Worm (Caenorhabditis elegans): Measurements from ENCODE around the gene abu-10.

Gene abu-10

ce11 chrX:3798288-3798687 lies 306 bp downstream of the abu-10 start:
- TF ChIP-seq F57A8.1 (GFP tag; optimal IDR thresholded peaks at IDR 0.05) (no peak), zfh-2 (GFP tag; conservative IDR thresholded peaks at IDR 0.05) (peak; percentile 65), egrh-3 (GFP tag; IDR thresholded peaks at IDR 0.05) (0 out of 2 replicates have a peak, but pooled peaks have one; percentile 9)

ce11 chrX:3802743-3803142 lies 4.8 kb downstream of the abu-10 start:
- TF ChIP-seq zfh-2 (GFP tag; conservative IDR thresholded peaks at IDR 0.05) (peak; percentile 74), F57C9.4 (tag; optimal IDR thresholded peaks at IDR 0.05) (no peak), him-1 (tag; optimal IDR thresholded peaks at IDR 0.05) (no peak), nhr-90 (tag; optimal IDR thresholded peaks at IDR 0.05) (no peak), nfyb-1 (GFP tag; IDR thresholded peaks at IDR 0.05) (0 out of 2 replicates have a peak, but pooled peaks have one; percentile 35), tbp1 (GFP tag; optimal IDR thresholded peaks at IDR 0.05) (no peak), dpff-1 (tag; optimal IDR thresholded peaks at IDR 0.05) (no peak), K11D2.4 (GFP tag; IDR thresholded peaks at IDR 0.05) (no peak), hmg-1.2 (GFP tag; IDR thresholded peaks at IDR 0.05) (no peak)

- TF ChIP-seq gei-17 (GFP tag; optimal IDR thresholded peaks at IDR 0.05) (no peak), madf-3 (GFP tag; IDR thresholded peaks at IDR 0.05) (no peak), attf-5 (GFP tag; optimal IDR thresholded peaks at IDR 0.05) (no peak), tbp1 (GFP tag; optimal IDR thresholded peaks at IDR 0.05) (peak; percentile 30), sea-2 (GFP tag; IDR thresholded peaks at IDR 0.05) (no peak), ztf-25 (GFP tag; IDR thresholded peaks at IDR 0.05) (no peak), mcd-1 (GFP tag; IDR thresholded peaks at IDR 0.05) (peak; percentile 48), lsl-1 (GFP tag; optimal IDR thresholded peaks at IDR 0.05) (no peak), repo-1 (tag; optimal IDR thresholded peaks at IDR 0.05) (no peak), nhr-27 (tag; optimal IDR thresholded peaks at IDR 0.05) (no peak), aptf-2 (GFP tag; conservative IDR thresholded peaks at IDR 0.05) (no peak), hsf-1 (GFP tag; IDR thresholded peaks at IDR 0.05) (no peak), ccch-3 (GFP tag; optimal IDR thresholded peaks at IDR 0.05) (no peak), bed-2 (GFP tag; IDR thresholded peaks at IDR 0.05) (no peak), him-1 (tag; optimal IDR thresholded peaks at IDR 0.05) (no peak), cebp-1 (GFP tag; IDR thresholded peaks at IDR 0.05) (no peak), cebp-1 (tag; optimal IDR thresholded peaks at IDR 0.05) (no peak), let-607 (tag; optimal IDR thresholded peaks at IDR 0.05) (no peak), egrh-3 (GFP tag; IDR thresholded peaks at IDR 0.05) (no peak), B0261.1 (tag; optimal IDR thresholded peaks at IDR 0.05) (no peak), F57A8.1 (GFP tag; optimal IDR thresholded peaks at IDR 0.05) (no peak), snpc-1.1 (tag; optimal IDR thresholded peaks at IDR 0.05; ENCODE audit: insufficient read depth) (no peak), aptf-3 (GFP tag; IDR thresholded peaks at IDR 0.05) (no peak), fkh-3 (tag; optimal IDR thresholded peaks at IDR 0.05) (no peak), tlf-1 (GFP tag; optimal IDR thresholded peaks at IDR 0.05) (no peak), dpff-1 (tag; optimal IDR thresholded peaks at IDR 0.05) (no peak), ztf-28 (GFP tag; IDR thresholded peaks at IDR 0.05) (no peak), K11D2.4 (GFP tag; IDR thresholded peaks at IDR 0.05) (no peak), ztf-3 (GFP tag; optimal IDR thresholded peaks at IDR 0.05) (no peak), F55B11.4 (tag; optimal IDR thresholded peaks at IDR 0.05; ENCODE audit: borderline replicate concordance, insufficient read depth) (no peak), ztf-22 (GFP tag; optimal IDR thresholded peaks at IDR 0.05) (no peak), madf-6 (GFP tag; IDR thresholded peaks at IDR 0.05) (no peak), sdz-38 (tag; optimal IDR thresholded peaks at IDR 0.05) (no peak), nhr-179 (tag; optimal IDR thresholded peaks at IDR 0.05) (no peak), T26A5.8 (tag; optimal IDR thresholded peaks at IDR 0.05) (no peak), atf-7 (tag; optimal IDR thresholded peaks at IDR 0.05) (no peak), C17E4.6 (GFP tag; IDR thresholded peaks at IDR 0.05) (no peak), egl-44 (GFP tag; IDR thresholded peaks at IDR 0.05) (no peak), lsy-27 (tag; optimal IDR thresholded peaks at IDR 0.05; ENCODE audit: borderline replicate concordance, insufficient read depth) (no peak), Y95B8A.8 (GFP tag; IDR thresholded peaks at IDR 0.05) (no peak)
Measured at ce11 chrX:3803314-3803713, 5.3 kb downstream of the abu-10 start, which contains the start of gene F35A5.8. Gene F35A5.8, minus strand, starts transcription at chrX:3803464.
